Fruit fly (Drosophila melanogaster): ENCODE measurements around the gene Arl1.

Arl1 gene

dm6 chr3L:15999358-16000005 is 16.5 kb downstream of the Arl1 start (continued):
- TF ChIP-seq klu (GFP tag; IDR thresholded peaks at IDR 0.05) (no peak), CG9876 (GFP tag; optimal IDR thresholded peaks at IDR 0.05) (no peak), sna (GFP tag; IDR thresholded peaks at IDR 0.05; ENCODE audit: partially characterized antibody) (no peak), Eip74EF (GFP tag; optimal IDR thresholded peaks at IDR 0.05) (no peak), CG12769 (tag; optimal IDR thresholded peaks at IDR 0.05) (peak; percentile 41), Max (GFP tag; optimal IDR thresholded peaks at IDR 0.05) (no peak), ems (GFP tag; optimal IDR thresholded peaks at IDR 0.05) (no peak), bowl (GFP tag; IDR thresholded peaks at IDR 0.05) (no peak), schlank (tag; optimal IDR thresholded peaks at IDR 0.05) (no peak), fu2 (GFP tag; optimal IDR thresholded peaks at IDR 0.05) (peak; percentile 10), CG7372 (GFP tag; IDR thresholded peaks at IDR 0.05) (no peak), knrl (GFP tag; IDR thresholded peaks at IDR 0.05; ENCODE audit: partially characterized antibody) (no peak), gce (GFP tag; IDR thresholded peaks at IDR 0.05) (no peak), CG4328 (GFP tag; optimal IDR thresholded peaks at IDR 0.05) (peak; percentile 20), CG2678 (tag; optimal IDR thresholded peaks at IDR 0.05) (peak; percentile 65), Xbp1 (GFP tag; optimal IDR thresholded peaks at IDR 0.05) (peak; percentile 16), Oli (tag; optimal IDR thresholded peaks at IDR 0.05) (no peak), CG7839 (tag; optimal IDR thresholded peaks at IDR 0.05) (peak; percentile 55), CG8478 (optimal IDR thresholded peaks at IDR 0.05) (no peak), Dek (tag; optimal IDR thresholded peaks at IDR 0.05) (peak; percentile 23), dimm (GFP tag; IDR thresholded peaks at IDR 0.05) (no peak), fd3F (GFP tag; optimal IDR thresholded peaks at IDR 0.05) (peak; percentile 41), grau (tag; optimal IDR thresholded peaks at IDR 0.05) (peak; percentile 79), slbo (GFP tag; IDR thresholded peaks at IDR 0.05) (peak; percentile 79), hb (GFP tag; IDR thresholded peaks at IDR 0.05; ENCODE audit: partially characterized antibody) (no peak), CG10209 (GFP tag; optimal IDR thresholded peaks at IDR 0.05) (peak; percentile 61), CG1024 (GFP tag; IDR thresholded peaks at IDR 0.05) (no peak), eve (GFP tag; optimal IDR thresholded peaks at IDR 0.05) (peak in 1 of 2 experiments; percentile 30), CG33213 (GFP tag; optimal IDR thresholded peaks at IDR 0.05) (no peak), hth (optimal IDR thresholded peaks at IDR 0.05) (no peak), B-H1 (GFP tag; IDR thresholded peaks at IDR 0.05) (peak; percentile 23; the same call in 1 of the 3 replicates), Hr51 (GFP tag; optimal IDR thresholded peaks at IDR 0.05) (peak; percentile 49 to 65), CG3847 (GFP tag; IDR thresholded peaks at IDR 0.05) (no peak; the same call in 1 of the 2 replicates), CG8089 (GFP tag; optimal IDR thresholded peaks at IDR 0.05) (no peak), otp (GFP tag; IDR thresholded peaks at IDR 0.05) (no peak), CG6689 (GFP tag; IDR thresholded peaks at IDR 0.05) (0 out of 2 replicates have a peak, but pooled peaks have one; percentile 10), tgo (GFP tag; IDR thresholded peaks at IDR 0.05) (peak; percentile 38; the same call in 2 of the 3 replicates), ap (GFP tag; IDR thresholded peaks at IDR 0.05) (no peak), CG17359 (tag; optimal IDR thresholded peaks at IDR 0.05) (peak; percentile 3), Dad (GFP tag; optimal IDR thresholded peaks at IDR 0.05) (no peak), CG13287 (GFP tag; IDR thresholded peaks at IDR 0.05; ENCODE audit: partially characterized antibody) (peak; percentile 18; the same call in 1 of the 2 replicates), pho (GFP tag; optimal IDR thresholded peaks at IDR 0.05) (peak; percentile 13), nmo (GFP tag; optimal IDR thresholded peaks at IDR 0.05) (no peak), CG2120 (GFP tag; optimal IDR thresholded peaks at IDR 0.05) (peak; percentile 72), Hey (tag; optimal IDR thresholded peaks at IDR 0.05) (no peak), CG12155 (GFP tag; optimal IDR thresholded peaks at IDR 0.05) (peak; percentile 11), YL-1 (GFP tag; optimal IDR thresholded peaks at IDR 0.05) (no peak), az2 (GFP tag; optimal IDR thresholded peaks at IDR 0.05) (no peak), crp (GFP tag; optimal IDR thresholded peaks at IDR 0.05) (no peak), nom (GFP tag; optimal IDR thresholded peaks at IDR 0.05) (no peak)
